Worm (Caenorhabditis elegans): ENCODE results near the gene C36C9.4.

Gene C36C9.4

ce11 chrX:1655207-1655606 is 41.6 kb downstream of the C36C9.4 start, which contains the start of gene tbx-32:
Gene tbx-32, plus strand, starts transcription at chrX:1655507.
- TF ChIP-seq tbx-37 (GFP tag; conservative IDR thresholded peaks at IDR 0.05), result no peak
- no peak for TF ChIP-seq aly-1 (tag; optimal IDR thresholded peaks at IDR 0.05)
- no peak for TF ChIP-seq tra-4 (tag; optimal IDR thresholded peaks at IDR 0.05)
- TF ChIP-seq F13C5.2 (tag; optimal IDR thresholded peaks at IDR 0.05), result no peak
- no peak for TF ChIP-seq ceh-36 (tag; optimal IDR thresholded peaks at IDR 0.05)
- no peak for TF ChIP-seq flt-1 (GFP tag; IDR thresholded peaks at IDR 0.05)
- no peak for TF ChIP-seq hnd-1 (tag; optimal IDR thresholded peaks at IDR 0.05)
- no peak for TF ChIP-seq scrt-1 (GFP tag; IDR thresholded peaks at IDR 0.05)
- TF ChIP-seq sea-1 (GFP tag; conservative IDR thresholded peaks at IDR 0.05), result no peak
- TF ChIP-seq hmg-4 (GFP tag; optimal IDR thresholded peaks at IDR 0.05), result no peak
- no peak for TF ChIP-seq pes-1 (GFP tag; IDR thresholded peaks at IDR 0.05)
- TF ChIP-seq hmbx-1 (tag; optimal IDR thresholded peaks at IDR 0.05), result no peak
- no peak for TF ChIP-seq ceh-13 (GFP tag; optimal IDR thresholded peaks at IDR 0.05)
- TF ChIP-seq tbx-11 (GFP tag; IDR thresholded peaks at IDR 0.05), result no peak
- TF ChIP-seq ama-1 (optimal IDR thresholded peaks at IDR 0.05), result no peak
- no peak for TF ChIP-seq B0310.2 (tag; optimal IDR thresholded peaks at IDR 0.05)
- no peak for TF ChIP-seq ets-7 (tag; optimal IDR thresholded peaks at IDR 0.05)

ce11 chrX:1654146-1654545 is 42.6 kb downstream of the C36C9.4 start, which contains the start of gene ZK380.6:
Gene ZK380.6, plus strand, starts transcription at chrX:1654446.
- no peak for TF ChIP-seq ceh-13 (GFP tag; optimal IDR thresholded peaks at IDR 0.05)
- no peak for TF ChIP-seq tbx-37 (GFP tag; conservative IDR thresholded peaks at IDR 0.05)
- no peak for TF ChIP-seq aly-1 (tag; optimal IDR thresholded peaks at IDR 0.05)
- no peak for TF ChIP-seq pes-1 (GFP tag; IDR thresholded peaks at IDR 0.05)
- no peak for TF ChIP-seq hnd-1 (tag; optimal IDR thresholded peaks at IDR 0.05)
- TF ChIP-seq flt-1 (GFP tag; IDR thresholded peaks at IDR 0.05), result no peak
- no peak for TF ChIP-seq F13C5.2 (tag; optimal IDR thresholded peaks at IDR 0.05)
- TF ChIP-seq sea-1 (GFP tag; conservative IDR thresholded peaks at IDR 0.05), result no peak
- no peak for TF ChIP-seq hmbx-1 (tag; optimal IDR thresholded peaks at IDR 0.05)
- no peak for TF ChIP-seq tra-4 (tag; optimal IDR thresholded peaks at IDR 0.05)
- no peak for TF ChIP-seq ama-1 (optimal IDR thresholded peaks at IDR 0.05)
- no peak for TF ChIP-seq ets-7 (tag; optimal IDR thresholded peaks at IDR 0.05)

- TF ChIP-seq ceh-36 (tag; optimal IDR thresholded peaks at IDR 0.05) (no peak), tra-4 (tag; optimal IDR thresholded peaks at IDR 0.05) (no peak), flt-1 (GFP tag; IDR thresholded peaks at IDR 0.05) (no peak), ama-1 (optimal IDR thresholded peaks at IDR 0.05) (no peak), scrt-1 (GFP tag; IDR thresholded peaks at IDR 0.05) (no peak), ceh-13 (GFP tag; optimal IDR thresholded peaks at IDR 0.05) (no peak), aly-1 (tag; optimal IDR thresholded peaks at IDR 0.05) (no peak), tbx-37 (GFP tag; conservative IDR thresholded peaks at IDR 0.05) (no peak), sea-1 (GFP tag; conservative IDR thresholded peaks at IDR 0.05) (no peak), ets-7 (tag; optimal IDR thresholded peaks at IDR 0.05) (no peak)
Measured at ce11 chrX:1651668-1652067, 45.1 kb downstream of the C36C9.4 start, which contains the start of gene ZK380.4. Gene ZK380.4, minus strand, starts transcription at chrX:1651994.
